Fruit fly (Drosophila melanogaster): ENCODE data around the gene CkIIalpha-i1.

Gene CkIIalpha-i1

dm6 chr3L:15825493-15826209, 8.9 kb downstream of the CkIIalpha-i1 start (continued):
- peak; percentile 19 for TF ChIP-seq org-1 (GFP tag; optimal IDR thresholded peaks at IDR 0.05)
- peak; percentile 18; the same call in 1 of the 3 replicates for TF ChIP-seq B-H1 (GFP tag; IDR thresholded peaks at IDR 0.05)
- peak; percentile 7 for TF ChIP-seq unpg (GFP tag; optimal IDR thresholded peaks at IDR 0.05)
- no peak for TF ChIP-seq CG10979 (tag; optimal IDR thresholded peaks at IDR 0.05)
- TF ChIP-seq Antp (GFP tag; optimal IDR thresholded peaks at IDR 0.05) = no peak
- TF ChIP-seq CG14014 (GFP tag; IDR thresholded peaks at IDR 0.05) = peak; percentile 62; the same call in 1 of the 2 replicates
- no peak for TF ChIP-seq CG3995 (GFP tag; optimal IDR thresholded peaks at IDR 0.05)
- no peak for TF ChIP-seq sima (GFP tag; optimal IDR thresholded peaks at IDR 0.05)
- no peak for TF ChIP-seq CG10565 (GFP tag; optimal IDR thresholded peaks at IDR 0.05)
- no peak for TF ChIP-seq CG14710 (tag; optimal IDR thresholded peaks at IDR 0.05)
- TF ChIP-seq CG33213 (GFP tag; optimal IDR thresholded peaks at IDR 0.05) = no peak
- no peak for TF ChIP-seq CG3163 (GFP tag; optimal IDR thresholded peaks at IDR 0.05)
- peak; percentile 60 for TF ChIP-seq CG13296 (GFP tag; optimal IDR thresholded peaks at IDR 0.05)
- TF ChIP-seq sim (GFP tag; IDR thresholded peaks at IDR 0.05) = peak; percentile 57; the same call in 1 of the 2 replicates
- TF ChIP-seq scrt (GFP tag; optimal IDR thresholded peaks at IDR 0.05) = peak; percentile 40
- TF ChIP-seq CG11560 (tag; IDR thresholded peaks at IDR 0.05) = no peak
- TF ChIP-seq CG33557 (GFP tag; optimal IDR thresholded peaks at IDR 0.05) = no peak
- no peak for TF ChIP-seq ato (GFP tag; IDR thresholded peaks at IDR 0.05; ENCODE audit: partially characterized antibody)
- TF ChIP-seq tap (tag; optimal IDR thresholded peaks at IDR 0.05) = peak; percentile 8
- peak; percentile 19 for TF ChIP-seq CG3407 (GFP tag; optimal IDR thresholded peaks at IDR 0.05)
- TF ChIP-seq CG8388 (GFP tag; optimal IDR thresholded peaks at IDR 0.05) = peak; percentile 0
- TF ChIP-seq dimm (GFP tag; IDR thresholded peaks at IDR 0.05) = no peak
- TF ChIP-seq CG31365 (tag; optimal IDR thresholded peaks at IDR 0.05) = no peak
- peak; percentile 12 for TF ChIP-seq CrebB (tag; optimal IDR thresholded peaks at IDR 0.05)
- no peak for TF ChIP-seq Sry-β (GFP tag; optimal IDR thresholded peaks at IDR 0.05)
- TF ChIP-seq ind (GFP tag; optimal IDR thresholded peaks at IDR 0.05) = no peak
- TF ChIP-seq Dll (GFP tag; IDR thresholded peaks at IDR 0.05; ENCODE audit: partially characterized antibody) = no peak
- TF ChIP-seq CG9727 (GFP tag; optimal IDR thresholded peaks at IDR 0.05) = peak; percentile 45
- no peak for TF ChIP-seq CG31224 (GFP tag; IDR thresholded peaks at IDR 0.05)
- peak; percentile 39 for TF ChIP-seq PHDP (tag; optimal IDR thresholded peaks at IDR 0.05)
- TF ChIP-seq CG12155 (GFP tag; optimal IDR thresholded peaks at IDR 0.05) = no peak
- TF ChIP-seq nom (GFP tag; optimal IDR thresholded peaks at IDR 0.05) = no peak
- TF ChIP-seq Sox102F (GFP tag; optimal IDR thresholded peaks at IDR 0.05) = no peak

- no peak for TF ChIP-seq Mes4 (GFP tag; optimal IDR thresholded peaks at IDR 0.05)
- TF ChIP-seq CHES-1-like (GFP tag; optimal IDR thresholded peaks at IDR 0.05) = no peak
- TF ChIP-seq jumu (GFP tag; optimal IDR thresholded peaks at IDR 0.05) = peak; percentile 44
- TF ChIP-seq zen (tag; optimal IDR thresholded peaks at IDR 0.05) = peak; percentile 47
- peak; percentile 48 for TF ChIP-seq shn (GFP tag; optimal IDR thresholded peaks at IDR 0.05)
- TF ChIP-seq lola (GFP tag; optimal IDR thresholded peaks at IDR 0.05) = peak in 1 of 3 experiments; percentile 49
- TF ChIP-seq CG11695 (GFP tag; IDR thresholded peaks at IDR 0.05) = peak; percentile 81; the same call in 1 of the 3 replicates
- TF ChIP-seq ap (GFP tag; IDR thresholded peaks at IDR 0.05) = no peak
- TF ChIP-seq ken (GFP tag; IDR thresholded peaks at IDR 0.05) = peak; percentile 60; the same call in 2 of the 3 replicates
- TF ChIP-seq org-1 (GFP tag; optimal IDR thresholded peaks at IDR 0.05) = no peak
- no peak for TF ChIP-seq HmgZ (tag; optimal IDR thresholded peaks at IDR 0.05)
- TF ChIP-seq Side (GFP tag; optimal IDR thresholded peaks at IDR 0.05) = no peak
- TF ChIP-seq CG17328 (GFP tag; IDR thresholded peaks at IDR 0.05) = peak; percentile 49; the same call in 1 of the 2 replicates
- peak; percentile 90 for TF ChIP-seq Scr (GFP tag; IDR thresholded peaks at IDR 0.05; ENCODE audit: partially characterized antibody)
- TF ChIP-seq gt (GFP tag; IDR thresholded peaks at IDR 0.05) = no peak
- peak; percentile 55; the same call in 1 of the 3 replicates for TF ChIP-seq gce (GFP tag; IDR thresholded peaks at IDR 0.05)
- peak in 1 of 2 experiments; percentile 63 for TF ChIP-seq bsh (GFP tag; optimal IDR thresholded peaks at IDR 0.05)
Observed at dm6 chr3L:15826347-15826984, 9.7 kb downstream of the CkIIalpha-i1 start, which contains the start of the genes DCP2 and dbo. DCP2 (minus strand) TSS chr3L:15826423. dbo (plus strand) TSS chr3L:15826888.
